Fruit fly (Drosophila melanogaster) whole organism, embryonic: ENCODE results near the gene SrpRbeta.

Source experiments
- CG1233 ChIP-seq: fragments of 200-800 bp; sonication (Bioruptor generic); optimal IDR thresholded peaks from 4 replicates; lab custom pipeline; 2018; ENCODE audit warnings: missing biosample characterization, mild to moderate bottlenecking, missing genetic modification characterization
- CG4328 ChIP-seq: fragments of 200-800 bp; sonication (Bioruptor generic); optimal IDR thresholded peaks from 3 replicates; lab custom pipeline; 2017; ENCODE audit warnings: missing biosample characterization, missing genetic modification reagents, missing genetic modification characterization
- H15 ChIP-seq: fragments of 200-800 bp; sonication (Bioruptor generic); IDR thresholded peaks from 3 replicates; pipeline ENCODE4 v1.3.6; 2022; ENCODE audit warnings: missing biosample characterization, missing genetic modification characterization
- Hr39 ChIP-seq: fragments of >200 bp; optimal IDR thresholded peaks from 2 replicates; lab custom pipeline; 2017
- Poxn ChIP-seq: fragments of 200-800 bp; sonication (Bioruptor generic); IDR thresholded peaks from 2 replicates; pipeline ENCODE4 v1.3.6; 2022; ENCODE audit warnings: missing biosample characterization, missing genetic modification characterization
- TFAM ChIP-seq: fragments of 200-800 bp; sonication (Bioruptor generic); optimal IDR thresholded peaks from 2 replicates; lab custom pipeline; 2017; ENCODE audit warnings: missing biosample characterization, missing genetic modification characterization, inconsistent platforms
- Xrp1 ChIP-seq: fragments of 200-800 bp; sonication (Bioruptor generic); IDR thresholded peaks from 2 replicates; pipeline ENCODE4 v1.3.6; 2022; ENCODE audit warnings: missing biosample characterization, missing genetic modification characterization
- bigmax ChIP-seq: fragments of 200-800 bp; sonication (Bioruptor generic); optimal IDR thresholded peaks from 2 replicates; lab custom pipeline; 2018; ENCODE audit warnings: missing biosample characterization, mild to moderate bottlenecking, missing genetic modification characterization
- croc ChIP-seq: fragments of 200-800 bp; sonication (Bioruptor generic); conservative IDR thresholded peaks from 3 replicates; pipeline ENCODE4 v1.3.6; 2022; ENCODE audit warnings: missing biosample characterization, missing genetic modification characterization
- fd64A ChIP-seq: fragments of 200-800 bp; sonication (Bioruptor generic); optimal IDR thresholded peaks from 3 replicates; lab custom pipeline; 2018; ENCODE audit warnings: missing biosample characterization, mild to moderate bottlenecking, missing genetic modification characterization
- gcm2 ChIP-seq: fragments of 200-800 bp; sonication (Bioruptor generic); optimal IDR thresholded peaks from 2 replicates; lab custom pipeline; 2016; ENCODE audit warnings: missing biosample characterization, missing genetic modification characterization
- gsb-n ChIP-seq: fragments of 200-800 bp; sonication (Bioruptor generic); optimal IDR thresholded peaks from 3 replicates; lab custom pipeline; 2018; ENCODE audit warnings: missing biosample characterization, mild to moderate bottlenecking, missing genetic modification characterization
- sd ChIP-seq: fragments of 200-800 bp; sonication (Bioruptor generic); optimal IDR thresholded peaks from 3 replicates; lab custom pipeline; 2018; ENCODE audit warnings: missing biosample characterization, mild to moderate bottlenecking, missing genetic modification characterization, moderate library complexity
- trh ChIP-seq: fragments of 200-800 bp; sonication (Bioruptor generic); optimal IDR thresholded peaks from 2 replicates; lab custom pipeline; 2016; ENCODE audit warnings: missing biosample characterization, missing genetic modification characterization

dm6 chr3L:8686646-8687045 is 33.4 kb downstream of the SrpRbeta start:
- TF ChIP-seq trh (GFP tag; lab: Kevin White, UChicago), result no peak
- TF ChIP-seq H15 (GFP tag; lab: Robert Waterston, UW), result no peak
- TF ChIP-seq TFAM (GFP tag; lab: Kevin White, UChicago), result no peak
- TF ChIP-seq gcm2 (GFP tag; lab: Kevin White, UChicago), result no peak
- TF ChIP-seq Xrp1 (GFP tag; lab: Robert Waterston, UW), result no peak
- no peak for TF ChIP-seq fd64A (GFP tag; lab: Kevin White, UChicago)
- no peak for TF ChIP-seq gsb-n (tag; lab: Kevin White, UChicago)
- peak; percentile 17 for TF ChIP-seq sd (tag; lab: Kevin White, UChicago)
- TF ChIP-seq bigmax (GFP tag; lab: Kevin White, UChicago), result no peak
- no peak for TF ChIP-seq CG1233 (GFP tag; lab: Kevin White, UChicago)
- no peak for TF ChIP-seq Poxn (GFP tag; lab: Robert Waterston, UW)
- no peak for TF ChIP-seq CG4328 (GFP tag; lab: Kevin White, UChicago)
- TF ChIP-seq Hr39, result no peak
- TF ChIP-seq croc (GFP tag; lab: Robert Waterston, UW), result no peak
